Fruit fly (Drosophila melanogaster): ENCODE results near the gene CG42537.

CG42537 gene

dm6 chr3R:6423984-6424602 is 46.5 kb downstream of the CG42537 start:
- TF ChIP-seq Hmr (GFP tag; optimal IDR thresholded peaks at IDR 0.05) = peak; percentile 93
- TF ChIP-seq CG9727 (GFP tag; optimal IDR thresholded peaks at IDR 0.05) = peak; percentile 93
- peak; percentile 85 for TF ChIP-seq gcm2 (GFP tag; optimal IDR thresholded peaks at IDR 0.05)
- peak; percentile 60 for TF ChIP-seq Asciz (GFP tag; optimal IDR thresholded peaks at IDR 0.05)
- no peak for TF ChIP-seq pita (GFP tag; optimal IDR thresholded peaks at IDR 0.05)
- no peak for TF ChIP-seq knrl (GFP tag; IDR thresholded peaks at IDR 0.05; ENCODE audit: partially characterized antibody)
- TF ChIP-seq CG32532 (GFP tag; IDR thresholded peaks at IDR 0.05) = peak; percentile 89
- peak; percentile 84 for TF ChIP-seq cato (GFP tag; optimal IDR thresholded peaks at IDR 0.05; ENCODE audit: borderline replicate concordance)
- TF ChIP-seq CG8478 (optimal IDR thresholded peaks at IDR 0.05) = no peak
- peak; percentile 89 to 91 for TF ChIP-seq Hr51 (GFP tag; optimal IDR thresholded peaks at IDR 0.05)
- TF ChIP-seq mld (GFP tag; IDR thresholded peaks at IDR 0.05; ENCODE audit: partially characterized antibody) = no peak; the same call in 2 of the 3 replicates
- TF ChIP-seq bbx (GFP tag; IDR thresholded peaks at IDR 0.05; ENCODE audit: partially characterized antibody) = no peak
- TF ChIP-seq Aef1 (GFP tag; IDR thresholded peaks at IDR 0.05) = peak; percentile 85
- TF ChIP-seq cad (GFP tag; optimal IDR thresholded peaks at IDR 0.05) = no peak
- peak; percentile 86 for TF ChIP-seq Blimp-1 (GFP tag; optimal IDR thresholded peaks at IDR 0.05)
- peak; percentile 48; the same call in 1 of the 2 replicates for TF ChIP-seq ham (GFP tag; IDR thresholded peaks at IDR 0.05)
- peak; percentile 93 for TF ChIP-seq bab2 (GFP tag; optimal IDR thresholded peaks at IDR 0.05)
- TF ChIP-seq Fer2 (tag; optimal IDR thresholded peaks at IDR 0.05) = peak; percentile 70
- TF ChIP-seq CG2120 (GFP tag; optimal IDR thresholded peaks at IDR 0.05) = peak; percentile 96
- TF ChIP-seq CG9609 (GFP tag; optimal IDR thresholded peaks at IDR 0.05) = peak; percentile 93
- peak; percentile 90 for TF ChIP-seq Mad (GFP tag; optimal IDR thresholded peaks at IDR 0.05)
- TF ChIP-seq lbe (GFP tag; optimal IDR thresholded peaks at IDR 0.05) = peak; percentile 97
- TF ChIP-seq zen2 (GFP tag; IDR thresholded peaks at IDR 0.05; ENCODE audit: partially characterized antibody) = no peak
- peak; percentile 81 for TF ChIP-seq nau (GFP tag; optimal IDR thresholded peaks at IDR 0.05)
- TF ChIP-seq Tbp (GFP tag; optimal IDR thresholded peaks at IDR 0.05) = no peak
- peak; percentile 95 for TF ChIP-seq CG4360 (GFP tag; IDR thresholded peaks at IDR 0.05)
- TF ChIP-seq cas (GFP tag; IDR thresholded peaks at IDR 0.05) = peak; percentile 72; the same call in 1 of the 2 replicates
- TF ChIP-seq Mrtf (GFP tag; IDR thresholded peaks at IDR 0.05) = peak; percentile 86
- peak; percentile 95 for TF ChIP-seq HmgZ (tag; optimal IDR thresholded peaks at IDR 0.05)
- TF ChIP-seq H15 (GFP tag; IDR thresholded peaks at IDR 0.05) = peak; percentile 87
- TF ChIP-seq prd (optimal IDR thresholded peaks at IDR 0.05) = no peak
- TF ChIP-seq prd (GFP tag; IDR thresholded peaks at IDR 0.05) = peak; percentile 95
- peak; percentile 94 for TF ChIP-seq CG17359 (tag; optimal IDR thresholded peaks at IDR 0.05)
- TF ChIP-seq CG17612 (GFP tag; IDR thresholded peaks at IDR 0.05) = peak; percentile 72; the same call in 1 of the 2 replicates
- peak; percentile 89 for TF ChIP-seq CG16815 (GFP tag; optimal IDR thresholded peaks at IDR 0.05)
- peak; percentile 88 for TF ChIP-seq B-H2 (GFP tag; optimal IDR thresholded peaks at IDR 0.05)
- TF ChIP-seq CG7372 (GFP tag; IDR thresholded peaks at IDR 0.05) = peak; percentile 71
- TF ChIP-seq Dref (GFP tag; IDR thresholded peaks at IDR 0.05) = no peak
- TF ChIP-seq CG12659 (GFP tag; optimal IDR thresholded peaks at IDR 0.05) = peak; percentile 89
- TF ChIP-seq Deaf1 (tag; optimal IDR thresholded peaks at IDR 0.05) = peak; percentile 74
- TF ChIP-seq CG30431 (GFP tag; optimal IDR thresholded peaks at IDR 0.05) = peak; percentile 92
- peak; percentile 95 for TF ChIP-seq lab (GFP tag; optimal IDR thresholded peaks at IDR 0.05)
- peak; percentile 59 for TF ChIP-seq emc (GFP tag; optimal IDR thresholded peaks at IDR 0.05)
- no peak for TF ChIP-seq D (optimal IDR thresholded peaks at IDR 0.05)
- TF ChIP-seq D (GFP tag; optimal IDR thresholded peaks at IDR 0.05) = peak; percentile 79
- peak; percentile 93 for TF ChIP-seq chm (GFP tag; IDR thresholded peaks at IDR 0.05)
- TF ChIP-seq jing (GFP tag; optimal IDR thresholded peaks at IDR 0.05) = peak; percentile 83
- TF ChIP-seq Ptx1 (GFP tag; IDR thresholded peaks at IDR 0.05) = peak; percentile 93
- TF ChIP-seq Gug (GFP tag; IDR thresholded peaks at IDR 0.05) = peak; percentile 89
- TF ChIP-seq bsh (GFP tag; optimal IDR thresholded peaks at IDR 0.05) = peak; percentile 90 to 94

Data from whole organism, embryonic.